Fruit fly (Drosophila melanogaster) whole organism, embryonic: ENCODE results near the gene CG15212.
A peak's percentile ranks its signal among the peaks of the same experiment; 100 is the strongest.

Experiments used
- Antp ChIP-seq: fragments of 200-800 bp; sonication (Bioruptor generic); optimal IDR thresholded peaks from 3 replicates; lab custom pipeline; 2016; ENCODE audit warnings: missing biosample characterization, missing genetic modification characterization
- CG10209 ChIP-seq: fragments of 200-800 bp; sonication (Bioruptor generic); optimal IDR thresholded peaks from 3 replicates; lab custom pipeline; 2017; ENCODE audit warnings: missing biosample characterization, mild to moderate bottlenecking, missing genetic modification characterization, missing genetic modification reagents
- CG10654 ChIP-seq: fragments of 200-800 bp; sonication (Bioruptor generic); optimal IDR thresholded peaks from 2 replicates; lab custom pipeline; 2016; ENCODE audit warnings: missing biosample characterization, missing genetic modification characterization
- CG14014 ChIP-seq: fragments of 200-800 bp; sonication (Bioruptor generic); IDR thresholded peaks from 2 replicates; pipeline ENCODE4 v1.3.6; 2022; ENCODE audit warnings: missing biosample characterization, missing genetic modification characterization
- CG14050 ChIP-seq: fragments of 200-800 bp; sonication (Bioruptor generic); IDR thresholded peaks from 3 replicates; pipeline ENCODE4 v1.3.6; 2022; ENCODE audit warnings: missing biosample characterization, missing genetic modification characterization
- CG14710 ChIP-seq: fragments of 200-800 bp; sonication (Bioruptor generic); optimal IDR thresholded peaks from 3 replicates; lab custom pipeline; 2019; ENCODE audit warnings: missing biosample characterization, mild to moderate bottlenecking, missing genetic modification characterization, moderate library complexity
- CG1602 ChIP-seq: fragments of 200-800 bp; sonication (Bioruptor generic); optimal IDR thresholded peaks from 3 replicates; lab custom pipeline; 2016; ENCODE audit warnings: missing biosample characterization, missing genetic modification characterization
- CG1603 ChIP-seq: fragments of 200-800 bp; sonication (Bioruptor generic); optimal IDR thresholded peaks from 2 replicates; lab custom pipeline; 2019; ENCODE audit warnings: missing biosample characterization, mild to moderate bottlenecking, missing genetic modification characterization, moderate library complexity
- CG16815 ChIP-seq: fragments of 200-800 bp; sonication (Bioruptor generic); optimal IDR thresholded peaks from 3 replicates; lab custom pipeline; 2017; ENCODE audit warnings: missing biosample characterization, mild to moderate bottlenecking, missing genetic modification characterization
- CG17361 ChIP-seq: fragments of 200-800 bp; sonication (Bioruptor generic); IDR thresholded peaks from 3 replicates; pipeline ENCODE4 v1.3.6; 2022; ENCODE audit warnings: missing biosample characterization, missing genetic modification characterization
- CG2202 ChIP-seq: fragments of 200-800 bp; sonication (Bioruptor generic); optimal IDR thresholded peaks from 2 replicates; lab custom pipeline; 2018; ENCODE audit warnings: missing biosample characterization, mild to moderate bottlenecking, missing genetic modification characterization
- CG30403 ChIP-seq: fragments of 200-800 bp; sonication (Bioruptor generic); optimal IDR thresholded peaks from 3 replicates; lab custom pipeline; 2016; ENCODE audit warnings: missing biosample characterization, missing genetic modification characterization
- CG32772 ChIP-seq: fragments of 200-800 bp; sonication (Bioruptor generic); IDR thresholded peaks from 2 replicates; pipeline ENCODE4 v1.3.6; 2022; ENCODE audit warnings: missing biosample characterization, missing genetic modification characterization
- CG5953 ChIP-seq: fragments of 200-800 bp; sonication (Bioruptor generic); IDR thresholded peaks from 2 replicates; pipeline ENCODE4 v1.3.6; 2022; ENCODE audit warnings: missing biosample characterization, missing genetic modification characterization
- CG7839 ChIP-seq: fragments of 200-800 bp; sonication (Bioruptor generic); optimal IDR thresholded peaks from 3 replicates; lab custom pipeline; 2018; ENCODE audit warnings: missing biosample characterization, mild to moderate bottlenecking, missing genetic modification characterization, moderate library complexity
- CG9932 ChIP-seq: fragments of 200-800 bp; sonication (Bioruptor generic); IDR thresholded peaks from 2 replicates; pipeline ENCODE4 v1.3.6; 2022; ENCODE audit warnings: missing biosample characterization, missing genetic modification characterization
- Chrac-16 ChIP-seq: fragments of 200-800 bp; sonication (Bioruptor generic); optimal IDR thresholded peaks from 3 replicates; lab custom pipeline; 2016; ENCODE audit warnings: missing biosample characterization, missing genetic modification characterization
- D ChIP-seq, 2 experiments: fragments of 200-800 bp in 1 of 2; fragments of >200 bp in 1 of 2; sonication (Bioruptor generic) in 1 of 2; optimal IDR thresholded peaks; 2 replicates in 1 of 2; 3 replicates in 1 of 2; lab custom pipeline; 2017; ENCODE audit warnings: mild to moderate bottlenecking in 1 of 2, missing biosample characterization in 1 of 2, missing genetic modification characterization in 1 of 2, missing genetic modification reagents in 1 of 2
- Dp ChIP-seq: fragments of 200-800 bp; sonication (Bioruptor generic); optimal IDR thresholded peaks from 2 replicates; lab custom pipeline; 2018; ENCODE audit warnings: missing biosample characterization, mild to moderate bottlenecking, missing genetic modification characterization, moderate library complexity
- GATAe ChIP-seq: fragments of 200-800 bp; sonication (Bioruptor generic); conservative IDR thresholded peaks from 2 replicates; pipeline ENCODE4 v1.3.6; 2022; ENCODE audit warnings: missing biosample characterization, missing genetic modification characterization
- Hey ChIP-seq: fragments of 200-800 bp; sonication (Bioruptor generic); optimal IDR thresholded peaks from 3 replicates; lab custom pipeline; 2018; ENCODE audit warnings: missing biosample characterization, mild to moderate bottlenecking, missing genetic modification characterization
- Hmr ChIP-seq: fragments of 200-800 bp; sonication (Bioruptor generic); optimal IDR thresholded peaks from 3 replicates; lab custom pipeline; 2017; ENCODE audit warnings: mild to moderate bottlenecking, missing biosample characterization, missing genetic modification reagents, missing genetic modification characterization
- Kr ChIP-seq: fragments of 200-800 bp; sonication (Bioruptor generic); optimal IDR thresholded peaks from 2 replicates; lab custom pipeline; 2017; ENCODE audit warnings: missing biosample characterization, mild to moderate bottlenecking, missing genetic modification characterization
- Mad ChIP-seq: fragments of 200-800 bp; sonication (Bioruptor generic); optimal IDR thresholded peaks from 2 replicates; lab custom pipeline; 2016; ENCODE audit warnings: missing biosample characterization, missing genetic modification characterization
- NfI ChIP-seq: fragments of 200-800 bp; sonication (Bioruptor generic); optimal IDR thresholded peaks from 3 replicates; lab custom pipeline; 2018; ENCODE audit warnings: missing biosample characterization, mild to moderate bottlenecking, missing genetic modification characterization, moderate library complexity
- Optix ChIP-seq: fragments of 200-800 bp; sonication (Bioruptor generic); IDR thresholded peaks from 3 replicates; pipeline ENCODE4 v1.3.6; 2022; ENCODE audit warnings: missing biosample characterization, missing genetic modification characterization
- Ravus ChIP-seq: fragments of 200-800 bp; sonication (Bioruptor generic); IDR thresholded peaks from 2 replicates; pipeline ENCODE4 v1.3.6; 2022; ENCODE audit warnings: missing biosample characterization, missing genetic modification characterization
- Six4 ChIP-seq: fragments of 200-800 bp; sonication (Bioruptor generic); optimal IDR thresholded peaks from 2 replicates; lab custom pipeline; 2016; ENCODE audit warnings: missing biosample characterization, missing genetic modification characterization
- Taf1 ChIP-seq: fragments of 200-800 bp; sonication (Bioruptor generic); IDR thresholded peaks from 2 replicates; pipeline ENCODE4 v1.3.6; 2022; ENCODE audit warnings: missing biosample characterization, missing genetic modification characterization
- Tbp ChIP-seq: fragments of >200 bp; optimal IDR thresholded peaks from 2 replicates; lab custom pipeline; 2018; ENCODE audit warnings: missing biosample characterization, missing genetic modification characterization
- Xbp1 ChIP-seq: fragments of 200-800 bp; sonication (Bioruptor generic); optimal IDR thresholded peaks from 3 replicates; lab custom pipeline; 2016; ENCODE audit warnings: missing biosample characterization, mild to moderate bottlenecking, missing genetic modification characterization
- bab2 ChIP-seq: fragments of 200-800 bp; sonication (Bioruptor generic); optimal IDR thresholded peaks from 2 replicates; lab custom pipeline; 2016; ENCODE audit warnings: missing biosample characterization, missing genetic modification characterization
- bowl ChIP-seq: fragments of 200-800 bp; sonication (Bioruptor generic); IDR thresholded peaks from 2 replicates; pipeline ENCODE4 v1.3.6; 2022; ENCODE audit warnings: missing biosample characterization, missing genetic modification characterization
- cg ChIP-seq: fragments of 200-800 bp; sonication (Bioruptor generic); optimal IDR thresholded peaks from 3 replicates; lab custom pipeline; 2019; ENCODE audit warnings: missing biosample characterization, mild to moderate bottlenecking, missing genetic modification characterization, moderate library complexity
- dpn ChIP-seq, 2 experiments: fragments of 200-800 bp; sonication (Bioruptor generic); optimal IDR thresholded peaks; 3 replicates each; lab custom pipeline; 2016; ENCODE audit warnings: missing biosample characterization in 2 of 2, missing genetic modification characterization in 2 of 2
- dysf ChIP-seq: fragments of 200-800 bp; sonication (Bioruptor generic); IDR thresholded peaks from 3 replicates; pipeline ENCODE4 v1.3.6; 2022; ENCODE audit warnings: missing biosample characterization, missing genetic modification characterization
- fd3F ChIP-seq: fragments of 200-800 bp; sonication (Bioruptor generic); optimal IDR thresholded peaks from 2 replicates; lab custom pipeline; 2018; ENCODE audit warnings: missing biosample characterization, mild to moderate bottlenecking, missing genetic modification characterization, moderate library complexity
- gcm2 ChIP-seq: fragments of 200-800 bp; sonication (Bioruptor generic); optimal IDR thresholded peaks from 2 replicates; lab custom pipeline; 2016; ENCODE audit warnings: missing biosample characterization, missing genetic modification characterization
- h ChIP-seq: fragments of >200 bp; optimal IDR thresholded peaks from 2 replicates; lab custom pipeline; 2017
- insv ChIP-seq, 2 experiments: fragments of 200-800 bp; sonication (Bioruptor generic); optimal IDR thresholded peaks; 3 replicates each; lab custom pipeline; 2016 to 2018; ENCODE audit warnings: missing biosample characterization in 2 of 2, missing genetic modification characterization in 2 of 2
- klu ChIP-seq: fragments of 200-800 bp; sonication (Bioruptor generic); IDR thresholded peaks from 2 replicates; pipeline ENCODE4 v1.3.6; 2022; ENCODE audit warnings: missing biosample characterization, missing genetic modification characterization
- lov ChIP-seq, 2 experiments: fragments of 200-800 bp in 1 of 2; fragments of >200 bp in 1 of 2; sonication (Bioruptor generic) in 1 of 2; IDR thresholded peaks in 1 of 2; optimal IDR thresholded peaks in 1 of 2; 2 replicates in 1 of 2; 3 replicates in 1 of 2; pipeline versions ENCODE4 v1.3.6 to Lab custom; 2017 to 2022; ENCODE audit warnings: missing biosample characterization in 1 of 2, missing genetic modification characterization in 1 of 2
- mld ChIP-seq: fragments of 200-800 bp; sonication (Bioruptor generic); IDR thresholded peaks from 3 replicates; pipeline ENCODE4 v1.3.6; 2022; ENCODE audit warnings: missing biosample characterization, missing genetic modification characterization; ENCODE audit not compliant: partially characterized antibody
- nom ChIP-seq: fragments of 200-800 bp; sonication (Bioruptor generic); optimal IDR thresholded peaks from 2 replicates; lab custom pipeline; 2017; ENCODE audit warnings: missing biosample characterization, missing genetic modification characterization, mild to moderate bottlenecking, moderate library complexity, missing genetic modification reagents
- odd ChIP-seq: fragments of 200-800 bp; sonication (Bioruptor generic); optimal IDR thresholded peaks from 2 replicates; lab custom pipeline; 2017; ENCODE audit warnings: missing biosample characterization, mild to moderate bottlenecking, missing genetic modification characterization
- p53 ChIP-seq: fragments of 200-800 bp; sonication (Bioruptor generic); optimal IDR thresholded peaks from 2 replicates; lab custom pipeline; 2016; ENCODE audit warnings: missing biosample characterization, missing genetic modification characterization
- pfk ChIP-seq: fragments of 200-800 bp; sonication (Bioruptor generic); optimal IDR thresholded peaks from 2 replicates; lab custom pipeline; 2018; ENCODE audit warnings: missing biosample characterization, mild to moderate bottlenecking, missing genetic modification characterization, moderate library complexity
- sens ChIP-seq: fragments of 200-800 bp; sonication (Bioruptor generic); peaks from one replicate; lab custom pipeline; 2016; ENCODE audit warnings: missing biosample characterization, missing genetic modification characterization
- sens-2 ChIP-seq: fragments of 200-800 bp; sonication (Bioruptor generic); IDR thresholded peaks from 2 replicates; pipeline ENCODE4 v1.3.6; 2022; ENCODE audit warnings: missing biosample characterization, missing genetic modification characterization
- sug ChIP-seq: fragments of 200-800 bp; optimal IDR thresholded peaks from 2 replicates; lab custom pipeline; 2019; ENCODE audit warnings: missing biosample characterization, mild to moderate bottlenecking, missing genetic modification characterization, moderate library complexity
- zfh2 ChIP-seq: fragments of 200-800 bp; sonication (Bioruptor generic); optimal IDR thresholded peaks from 2 replicates; lab custom pipeline; 2016; ENCODE audit warnings: missing biosample characterization, missing genetic modification characterization

CG15212 gene

DNA sequence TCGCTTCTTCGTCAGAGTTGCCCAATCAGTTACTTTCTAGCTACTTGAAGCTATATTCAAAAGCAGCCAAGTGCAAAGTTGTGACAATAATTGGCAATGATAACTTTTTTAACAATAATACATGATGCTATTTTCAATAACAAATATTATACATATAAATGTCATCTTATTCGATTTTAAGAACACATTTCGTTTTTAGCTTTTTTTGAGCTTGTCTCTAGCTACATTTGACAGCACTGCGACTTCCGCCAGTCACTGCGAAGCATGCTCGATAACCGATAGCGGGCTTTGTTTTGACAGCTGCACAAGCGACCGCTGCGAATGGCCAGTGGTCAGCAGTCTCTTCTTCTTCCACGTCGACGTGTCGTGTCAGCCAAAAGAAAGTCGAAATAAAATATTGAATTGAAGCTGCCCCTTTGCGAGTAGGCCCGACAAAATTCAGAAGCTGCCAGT lies 21.0 kb downstream of the CG15212 start, which contains the start of the genes Gen and Srp54k (continued):
- TF ChIP-seq insv (GFP tag; optimal IDR thresholded peaks at IDR 0.05; lab: Kevin White, UChicago) (peak in 1 of 2 experiments; percentile 75), CG30403 (no peak), sug (tag; lab: Kevin White, UChicago) (no peak), CG2202 (no peak), CG10209 (GFP tag; lab: Kevin White, UChicago) (no peak), CG14050 (no peak), lov (optimal IDR thresholded peaks at IDR 0.05; lab: Kevin White, UChicago) (no peak), lov (GFP tag; IDR thresholded peaks at IDR 0.05; lab: Robert Waterston, UW) (no peak), CG17361 (GFP tag; lab: Robert Waterston, UW) (no peak), fd3F (GFP tag; lab: Kevin White, UChicago) (peak; percentile 6), Hmr (GFP tag; lab: Kevin White, UChicago) (peak; percentile 58), NfI (GFP tag; lab: Kevin White, UChicago) (peak; percentile 33), CG16815 (GFP tag; lab: Kevin White, UChicago) (no peak), h (lab: Kevin White, UChicago) (no peak), Taf1 (no peak), D (optimal IDR thresholded peaks at IDR 0.05; lab: Kevin White, UChicago) (no peak), D (GFP tag; optimal IDR thresholded peaks at IDR 0.05; lab: Kevin White, UChicago) (no peak), sens-2 (GFP tag; lab: Robert Waterston, UW) (0 out of 2 replicates have a peak, but pooled peaks have one; percentile 25), cg (GFP tag; lab: Kevin White, UChicago) (no peak), CG5953 (no peak), dpn (GFP tag; optimal IDR thresholded peaks at IDR 0.05; lab: Kevin White, UChicago) (peak; percentile 45 to 46), Six4 (GFP tag; lab: Kevin White, UChicago) (no peak), CG32772 (GFP tag; lab: Robert Waterston, UW) (no peak), dysf (GFP tag; lab: Robert Waterston, UW) (peak; percentile 58), Mad (peak; percentile 52), zfh2 (GFP tag; lab: Kevin White, UChicago) (peak; percentile 40), CG7839 (tag; lab: Kevin White, UChicago) (no peak), Kr (GFP tag; lab: Kevin White, UChicago) (no peak), nom (no peak), Tbp (GFP tag; lab: Kevin White, UChicago) (no peak), CG14710 (tag; lab: Kevin White, UChicago) (peak; percentile 48), p53 (GFP tag; lab: Kevin White, UChicago) (no peak), gcm2 (GFP tag; lab: Kevin White, UChicago) (no peak), bab2 (GFP tag; lab: Kevin White, UChicago) (no peak), CG9932 (GFP tag; lab: Robert Waterston, UW) (peak; percentile 60), klu (GFP tag; lab: Robert Waterston, UW) (peak; percentile 22; the same call in 1 of the 2 replicates), Optix (no peak), Hey (tag; lab: Kevin White, UChicago) (no peak), CG1603 (tag; lab: Kevin White, UChicago) (no peak), mld (GFP tag; lab: Robert Waterston, UW) (no peak), odd (GFP tag; lab: Kevin White, UChicago) (no peak), Ravus (no peak), Antp (GFP tag; lab: Kevin White, UChicago) (no peak), sens (GFP tag; lab: Kevin White, UChicago) (peak; percentile 84), Xbp1 (GFP tag; lab: Kevin White, UChicago) (peak; percentile 50), CG10654 (no peak), GATAe (no peak), Chrac-16 (peak; percentile 35), Dp (peak; percentile 73), pfk (no peak), CG1602 (no peak), bowl (GFP tag; lab: Robert Waterston, UW) (no peak), CG14014 (no peak)
